Worm (Caenorhabditis elegans) whole organism, L4 larva: ENCODE data around the gene T21C9.13.

Source experiments
- D1046.2 ChIP-seq: fragments of 200-800 bp; sonication (Bioruptor generic); IDR thresholded peaks from 2 replicates; pipeline ENCODE4 v1.3.6; 2022; ENCODE audit warnings: missing genetic modification characterization, missing compliant biosample characterization
- F26F4.8 ChIP-seq: fragments of 200-800 bp; sonication (Bioruptor generic); conservative IDR thresholded peaks from 2 replicates; pipeline ENCODE4 v1.3.6; 2022; ENCODE audit warnings: missing genetic modification characterization, missing compliant biosample characterization
- F37D6.2 ChIP-seq: sonication (generic microtip); optimal IDR thresholded peaks from 2 replicates; lab custom pipeline; 2016; ENCODE audit warnings: mild to moderate bottlenecking, missing genetic modification characterization, missing compliant biosample characterization
- F49E8.2 ChIP-seq: sonication (generic microtip); optimal IDR thresholded peaks from 2 replicates; lab custom pipeline; 2016; ENCODE audit warnings: missing compliant biosample characterization, mild to moderate bottlenecking, missing genetic modification characterization, borderline replicate concordance
- R02D3.7 ChIP-seq: fragments of 150-350 bp; sonication (generic microtip); optimal IDR thresholded peaks from 3 replicates; lab custom pipeline; 2014; ENCODE audit warnings: missing biosample characterization, missing genetic modification characterization
- T20F7.1 ChIP-seq: fragments of 200-800 bp; sonication (Bioruptor generic); optimal IDR thresholded peaks from 2 replicates; lab custom pipeline; 2018; ENCODE audit warnings: mild to moderate bottlenecking, missing genetic modification characterization, missing compliant biosample characterization
- Y48G9A.11 ChIP-seq: fragments of 200-800 bp; sonication (Bioruptor generic); IDR thresholded peaks from 2 replicates; pipeline ENCODE4 v1.3.6; 2022; ENCODE audit warnings: missing genetic modification reagents, missing genetic modification characterization, missing compliant biosample characterization
- Y75B8A.6 ChIP-seq: fragments of 200-800 bp; sonication (Bioruptor generic); IDR thresholded peaks from 2 replicates; pipeline ENCODE4 v1.3.6; 2022; ENCODE audit warnings: missing genetic modification reagents, missing genetic modification characterization, missing compliant biosample characterization
- ZK546.5 ChIP-seq, 2 experiments: sonication (generic microtip); optimal IDR thresholded peaks; 2 replicates each; lab custom pipeline; 2017; ENCODE audit warnings: missing biosample characterization in 2 of 2, missing genetic modification characterization in 2 of 2
- aly-2 ChIP-seq: sonication (generic microtip); optimal IDR thresholded peaks from 2 replicates; lab custom pipeline; 2018; ENCODE audit warnings: missing biosample characterization, missing genetic modification characterization
- arid-1 ChIP-seq: fragments of 200-800 bp; sonication (Bioruptor generic); conservative IDR thresholded peaks from 2 replicates; pipeline ENCODE4 v1.3.6; 2022; ENCODE audit warnings: missing genetic modification reagents, missing genetic modification characterization, missing compliant biosample characterization
- attf-4 ChIP-seq: sonication (generic microtip); optimal IDR thresholded peaks from 3 replicates; lab custom pipeline; 2017; ENCODE audit warnings: missing biosample characterization, missing genetic modification characterization
- ceh-20 ChIP-seq: fragments of 200-800 bp; sonication (Bioruptor generic); IDR thresholded peaks from 2 replicates; pipeline ENCODE4 v1.3.6; 2022; ENCODE audit warnings: missing genetic modification reagents, missing genetic modification characterization, missing compliant biosample characterization
- ceh-82 ChIP-seq: sonication (generic microtip); optimal IDR thresholded peaks from 2 replicates; lab custom pipeline; 2017; ENCODE audit warnings: missing biosample characterization, missing genetic modification characterization
- ces-1 ChIP-seq: fragments of 150-350 bp; sonication (generic microtip); optimal IDR thresholded peaks from 4 replicates; lab custom pipeline; 2014; ENCODE audit warnings: missing biosample characterization, missing genetic modification reagents, missing genetic modification characterization
- ctbp-1 ChIP-seq: fragments of 200-800 bp; sonication (Bioruptor generic); IDR thresholded peaks from 2 replicates; pipeline ENCODE4 v1.3.6; 2022; ENCODE audit warnings: missing genetic modification reagents, missing genetic modification characterization, missing compliant biosample characterization
- daf-16 ChIP-seq, 3 experiments: sonication (generic microtip); optimal IDR thresholded peaks; 2 replicates each; lab custom pipeline; 2016 to 2017; ENCODE audit warnings: missing genetic modification characterization in 3 of 3, missing genetic modification reagents in 3 of 3, mild to moderate bottlenecking in 2 of 3, missing compliant biosample characterization in 2 of 3, missing biosample characterization in 1 of 3, moderate library complexity in 1 of 3
- daf-19 ChIP-seq: fragments of 200-800 bp; sonication (Bioruptor generic); conservative IDR thresholded peaks from 2 replicates; pipeline ENCODE4 v1.3.6; 2022; ENCODE audit warnings: missing genetic modification characterization, missing compliant biosample characterization
- daf-8 ChIP-seq: fragments of 200-800 bp; sonication (Bioruptor generic); IDR thresholded peaks from 2 replicates; pipeline ENCODE4 v1.3.6; 2022; ENCODE audit warnings: missing genetic modification characterization, missing compliant biosample characterization
- dmd-8 ChIP-seq: fragments of 200-800 bp; sonication (Bioruptor generic); IDR thresholded peaks from 2 replicates; pipeline ENCODE4 v1.3.6; 2022; ENCODE audit warnings: missing genetic modification characterization, missing compliant biosample characterization
- dmd-9 ChIP-seq: fragments of 200-800 bp; sonication (Bioruptor generic); IDR thresholded peaks from 2 replicates; pipeline ENCODE4 v1.3.6; 2022; ENCODE audit warnings: missing genetic modification reagents, missing genetic modification characterization, missing compliant biosample characterization
- dpl-1 ChIP-seq: fragments of 150-350 bp; optimal IDR thresholded peaks from 2 replicates; lab custom pipeline; 2014; ENCODE audit warnings: missing biosample characterization, missing genetic modification reagents, missing genetic modification characterization
- egl-27 ChIP-seq: sonication (generic microtip); optimal IDR thresholded peaks from 3 replicates; lab custom pipeline; 2017; ENCODE audit warnings: missing biosample characterization, missing genetic modification reagents, missing genetic modification characterization
- egl-43 ChIP-seq: fragments of 200-800 bp; sonication (Bioruptor generic); IDR thresholded peaks from 2 replicates; pipeline ENCODE4 v1.3.6; 2022; ENCODE audit warnings: missing genetic modification reagents, missing genetic modification characterization, missing compliant biosample characterization
- fos-1 ChIP-seq: fragments of 150-350 bp; optimal IDR thresholded peaks from 2 replicates; lab custom pipeline; 2014; ENCODE audit warnings: missing biosample characterization, missing genetic modification characterization
- hif-1 ChIP-seq, 2 experiments: sonication (generic microtip); optimal IDR thresholded peaks; 2 replicates each; lab custom pipeline; 2016 to 2017; ENCODE audit warnings: missing compliant biosample characterization in 2 of 2, missing genetic modification characterization in 2 of 2, missing genetic modification reagents in 2 of 2, missing genotype in 2 of 2, mild to moderate bottlenecking in 1 of 2
- hlh-11 ChIP-seq: fragments of 200-800 bp; sonication (Bioruptor generic); optimal IDR thresholded peaks from 2 replicates; lab custom pipeline; 2018; ENCODE audit warnings: mild to moderate bottlenecking, missing genetic modification characterization, missing compliant biosample characterization
- hmg-1.1 ChIP-seq: fragments of 200-800 bp; sonication (Bioruptor generic); IDR thresholded peaks from 2 replicates; pipeline ENCODE4 v1.3.6; 2022; ENCODE audit warnings: missing genetic modification reagents, missing genetic modification characterization, missing compliant biosample characterization
- lir-3 ChIP-seq: sonication (generic microtip); optimal IDR thresholded peaks from 2 replicates; lab custom pipeline; 2016; ENCODE audit warnings: mild to moderate bottlenecking, missing genetic modification characterization, missing compliant biosample characterization
- lsy-2 ChIP-seq, 2 experiments: fragments of 150-350 bp in 1 of 2; sonication (generic microtip) in 1 of 2; optimal IDR thresholded peaks; 2 replicates each; lab custom pipeline; 2014 to 2017; ENCODE audit warnings: missing biosample characterization in 2 of 2, missing genetic modification characterization in 2 of 2
- madf-5 ChIP-seq, 2 experiments: fragments of 200-800 bp; sonication (Bioruptor generic); IDR thresholded peaks; 2 replicates each; pipeline ENCODE4 v1.3.6; 2022; ENCODE audit warnings: missing compliant biosample characterization in 2 of 2, missing genetic modification characterization in 2 of 2
- mdl-1 ChIP-seq, 2 experiments: fragments of 150-350 bp in 1 of 2; sonication (generic microtip) in 1 of 2; optimal IDR thresholded peaks; 2 replicates each; lab custom pipeline; 2014 to 2017; ENCODE audit warnings: missing biosample characterization in 2 of 2, missing genetic modification characterization in 2 of 2
- mep-1 ChIP-seq: fragments of 150-350 bp; sonication (generic microtip); optimal IDR thresholded peaks from 3 replicates; lab custom pipeline; 2014; ENCODE audit warnings: missing biosample characterization, missing genetic modification characterization
- nhr-10 ChIP-seq: fragments of 150-350 bp; optimal IDR thresholded peaks from 2 replicates; lab custom pipeline; 2014; ENCODE audit warnings: missing biosample characterization, missing genetic modification characterization
- nhr-237 ChIP-seq: sonication (generic microtip); optimal IDR thresholded peaks from 2 replicates; lab custom pipeline; 2017; ENCODE audit warnings: missing biosample characterization, missing genetic modification characterization
- nhr-28 ChIP-seq: fragments of 150-350 bp; optimal IDR thresholded peaks from 2 replicates; lab custom pipeline; 2014; ENCODE audit warnings: missing biosample characterization, missing genetic modification characterization
- nhr-6 ChIP-seq: fragments of 150-350 bp; optimal IDR thresholded peaks from 2 replicates; lab custom pipeline; 2014; ENCODE audit warnings: missing biosample characterization, missing genetic modification characterization
- nhr-76 ChIP-seq: fragments of 150-350 bp; optimal IDR thresholded peaks from 2 replicates; lab custom pipeline; 2014; ENCODE audit warnings: missing biosample characterization, missing genetic modification characterization
- nhr-77 ChIP-seq: fragments of 150-350 bp; optimal IDR thresholded peaks from 2 replicates; lab custom pipeline; 2014; ENCODE audit warnings: missing biosample characterization, missing genetic modification characterization
- pqm-1 ChIP-seq: sonication (generic microtip); optimal IDR thresholded peaks from 2 replicates; lab custom pipeline; 2017; ENCODE audit warnings: missing biosample characterization, missing genetic modification characterization
- rbr-2 ChIP-seq: sonication (generic microtip); optimal IDR thresholded peaks from 2 replicates; lab custom pipeline; 2016; ENCODE audit warnings: missing genotype, missing genetic modification characterization, missing compliant biosample characterization
- set-16 ChIP-seq: fragments of 200-800 bp; sonication (Bioruptor generic); IDR thresholded peaks from 2 replicates; pipeline ENCODE4 v1.3.6; 2022; ENCODE audit warnings: missing genetic modification reagents, missing genetic modification characterization, missing compliant biosample characterization
- skn-1 ChIP-seq: fragments of 150-350 bp; optimal IDR thresholded peaks from 2 replicates; lab custom pipeline; 2014; ENCODE audit warnings: missing biosample characterization, missing genetic modification characterization
- unc-130 ChIP-seq: sonication (generic microtip); optimal IDR thresholded peaks from 2 replicates; lab custom pipeline; 2016; ENCODE audit warnings: missing genetic modification reagents, missing genetic modification characterization, missing compliant biosample characterization
- unc-39 ChIP-seq: sonication (generic microtip); optimal IDR thresholded peaks from 2 replicates; lab custom pipeline; 2017; ENCODE audit warnings: missing biosample characterization, missing genetic modification characterization
- unc-62 ChIP-seq, 3 experiments: fragments of 150-350 bp in 1 of 3; sonication (generic microtip); optimal IDR thresholded peaks in 2 of 3; peaks in 1 of 3; 1 replicate in 1 of 3; 2 replicates in 2 of 3; lab custom pipeline; 2014 to 2017; ENCODE audit warnings: missing biosample characterization in 3 of 3, missing genetic modification characterization in 3 of 3, missing genetic modification reagents in 3 of 3, missing genotype in 1 of 3
- zag-1 ChIP-seq: fragments of 150-350 bp; optimal IDR thresholded peaks from 2 replicates; lab custom pipeline; 2014; ENCODE audit warnings: missing biosample characterization, missing genetic modification characterization
- zfp-2 ChIP-seq: sonication (generic microtip); optimal IDR thresholded peaks from 2 replicates; lab custom pipeline; 2016; ENCODE audit warnings: mild to moderate bottlenecking, missing genetic modification characterization, missing compliant biosample characterization
- zip-2 ChIP-seq: fragments of 150-350 bp; optimal IDR thresholded peaks from 2 replicates; lab custom pipeline; 2014; ENCODE audit warnings: missing biosample characterization, missing genetic modification characterization
- ztf-11 ChIP-seq: fragments of 150-350 bp; optimal IDR thresholded peaks from 2 replicates; lab custom pipeline; 2014; ENCODE audit warnings: missing biosample characterization, missing genetic modification characterization
- ztf-7 ChIP-seq: fragments of 150-350 bp; optimal IDR thresholded peaks from 2 replicates; lab custom pipeline; 2014; ENCODE audit warnings: missing biosample characterization, missing genetic modification characterization

Gene T21C9.13

DNA sequence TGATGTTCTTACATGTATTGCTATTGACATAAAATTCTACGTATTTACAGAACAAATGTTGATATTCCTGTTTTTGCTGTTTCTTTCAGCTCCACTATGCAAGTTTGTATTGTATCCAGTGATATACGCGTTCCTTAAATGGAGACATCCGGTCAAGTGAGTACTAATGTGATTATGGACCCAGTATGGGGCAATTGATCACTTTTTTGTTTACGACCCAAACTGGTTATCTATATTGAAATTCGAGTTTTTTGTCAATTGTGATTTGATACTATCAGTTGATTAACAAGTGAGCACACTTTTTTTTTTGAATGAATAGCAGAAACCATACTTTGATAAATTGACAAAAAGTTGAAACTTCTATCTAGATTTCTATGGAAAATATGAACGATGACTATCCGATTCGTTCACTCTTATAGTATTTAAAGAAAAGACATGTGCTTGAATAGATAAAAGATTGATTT, 15.2 kb upstream of the T21C9.13 start, which contains the start of gene T21C9.6 (continued):
- no peak for TF ChIP-seq ceh-20 (GFP tag; lab: Robert Waterston, UW)
- no peak for TF ChIP-seq ztf-11 (tag; lab: Kevin White, UChicago)
- TF ChIP-seq F49E8.2 (tag; lab: Kevin White, UChicago), result no peak
- peak; percentile 75 for TF ChIP-seq pqm-1
- no peak for TF ChIP-seq egl-43 (GFP tag; lab: Robert Waterston, UW)
- no peak for TF ChIP-seq ctbp-1 (GFP tag; lab: Robert Waterston, UW)
- no peak for TF ChIP-seq T20F7.1 (GFP tag; lab: Kevin White, UChicago)
- no peak for TF ChIP-seq set-16 (GFP tag; lab: Robert Waterston, UW)
- TF ChIP-seq zfp-2 (tag; lab: Kevin White, UChicago), result no peak
- TF ChIP-seq ces-1, result no peak
- TF ChIP-seq F37D6.2, result no peak
- no peak for TF ChIP-seq aly-2 (tag; lab: Kevin White, UChicago)
- TF ChIP-seq attf-4, result no peak
- TF ChIP-seq mdl-1 (tag; optimal IDR thresholded peaks at IDR 0.05; lab: Kevin White, UChicago), result no peak
- TF ChIP-seq arid-1, result no peak
- no peak for TF ChIP-seq skn-1 (tag; lab: Kevin White, UChicago)
- no peak for TF ChIP-seq zag-1
- TF ChIP-seq Y48G9A.11 (GFP tag; lab: Robert Waterston, UW), result no peak
- TF ChIP-seq daf-16 (GFP tag; optimal IDR thresholded peaks at IDR 0.05; lab: Kevin White, UChicago), result no peak
- peak; percentile 47 for TF ChIP-seq daf-16 (tag; optimal IDR thresholded peaks at IDR 0.05; lab: Kevin White, UChicago)
- TF ChIP-seq nhr-6 (tag; lab: Kevin White, UChicago), result no peak
- TF ChIP-seq ztf-7 (tag; lab: Kevin White, UChicago), result no peak
- TF ChIP-seq fos-1 (tag; lab: Kevin White, UChicago), result no peak
- no peak for TF ChIP-seq unc-130 (GFP tag; lab: Kevin White, UChicago)
- TF ChIP-seq hlh-11, result peak; percentile 16
- no peak for TF ChIP-seq daf-19 (GFP tag; lab: Robert Waterston, UW)
- TF ChIP-seq nhr-77 (tag; lab: Kevin White, UChicago), result peak; percentile 21
- no peak for TF ChIP-seq D1046.2
- TF ChIP-seq ceh-82 (tag; lab: Kevin White, UChicago), result no peak
- peak in 1 of 2 experiments; percentile 9 for TF ChIP-seq unc-62 (GFP tag; optimal IDR thresholded peaks at IDR 0.05 in 1 of 2; lab: Kevin White, UChicago)
- no peak for TF ChIP-seq unc-62 (tag; optimal IDR thresholded peaks at IDR 0.05; lab: Kevin White, UChicago)
- TF ChIP-seq dpl-1, result no peak
- no peak for TF ChIP-seq dmd-8 (GFP tag; lab: Robert Waterston, UW)
- no peak for TF ChIP-seq zip-2
- peak; percentile 61 for TF ChIP-seq nhr-28 (tag; lab: Kevin White, UChicago)
- TF ChIP-seq nhr-76 (tag; lab: Kevin White, UChicago), result no peak
- no peak for TF ChIP-seq lir-3 (tag; lab: Kevin White, UChicago)
- no peak for TF ChIP-seq hmg-1.1 (GFP tag; lab: Robert Waterston, UW)
- no peak for TF ChIP-seq madf-5 (GFP tag; IDR thresholded peaks at IDR 0.05; lab: Robert Waterston, UW)
- TF ChIP-seq hif-1 (tag; optimal IDR thresholded peaks at IDR 0.05; lab: Kevin White, UChicago), result no peak
- no peak for TF ChIP-seq egl-27 (tag; lab: Kevin White, UChicago)
- TF ChIP-seq mep-1 (tag; lab: Kevin White, UChicago), result no peak
- TF ChIP-seq unc-39 (tag; lab: Kevin White, UChicago), result no peak
- no peak for TF ChIP-seq R02D3.7 (tag; lab: Kevin White, UChicago)
- TF ChIP-seq lsy-2 (tag; optimal IDR thresholded peaks at IDR 0.05; lab: Kevin White, UChicago), result no peak
- TF ChIP-seq nhr-237 (tag; lab: Kevin White, UChicago), result no peak
- no peak for TF ChIP-seq rbr-2 (tag; lab: Kevin White, UChicago)
- no peak for TF ChIP-seq daf-8 (GFP tag; lab: Robert Waterston, UW)
- TF ChIP-seq Y75B8A.6 (GFP tag; lab: Robert Waterston, UW), result no peak
- TF ChIP-seq F26F4.8 (GFP tag; lab: Robert Waterston, UW), result no peak
- TF ChIP-seq dmd-9, result no peak
- no peak for TF ChIP-seq nhr-10
- TF ChIP-seq ZK546.5 (tag; optimal IDR thresholded peaks at IDR 0.05; lab: Kevin White, UChicago), result no peak
- TF ChIP-seq, all 104 proteins: peak for 8
